Fruit fly (Drosophila melanogaster) whole organism, embryonic: ENCODE data around the gene Hsp110.

Experiments
- BEAF-32 ChIP-seq: fragments of 200-800 bp; sonication (Bioruptor generic); optimal IDR thresholded peaks from 3 replicates; lab custom pipeline; 2017; ENCODE audit warnings: missing biosample characterization, missing genetic modification characterization, mild to moderate bottlenecking, moderate library complexity, missing genetic modification reagents
- Bdp1 ChIP-seq: fragments of 200-800 bp; sonication (Bioruptor generic); optimal IDR thresholded peaks from 3 replicates; lab custom pipeline; 2016; ENCODE audit warnings: missing biosample characterization, missing genetic modification characterization
- CG11093 ChIP-seq: fragments of 200-800 bp; sonication (Bioruptor generic); IDR thresholded peaks from 3 replicates; pipeline ENCODE4 v1.3.6; 2022; ENCODE audit warnings: missing biosample characterization, missing genetic modification characterization
- CG12071 ChIP-seq: fragments of 200-800 bp; sonication (Bioruptor generic); optimal IDR thresholded peaks from 3 replicates; lab custom pipeline; 2018; ENCODE audit warnings: missing biosample characterization, mild to moderate bottlenecking, missing genetic modification characterization
- CG15696 ChIP-seq: fragments of 200-800 bp; sonication (Bioruptor generic); optimal IDR thresholded peaks from 2 replicates; lab custom pipeline; 2019; ENCODE audit warnings: missing biosample characterization, mild to moderate bottlenecking, missing genetic modification characterization, moderate library complexity
- CG16863 ChIP-seq: fragments of 200-800 bp; sonication (Bioruptor generic); optimal IDR thresholded peaks from 3 replicates; lab custom pipeline; 2016; ENCODE audit warnings: missing biosample characterization, missing genetic modification characterization
- CG17359 ChIP-seq: fragments of 200-800 bp; sonication (Bioruptor generic); optimal IDR thresholded peaks from 3 replicates; lab custom pipeline; 2018; ENCODE audit warnings: missing biosample characterization, mild to moderate bottlenecking, missing genetic modification characterization, moderate library complexity
- CG1792 ChIP-seq: fragments of 200-800 bp; sonication (Bioruptor generic); optimal IDR thresholded peaks from 2 replicates; lab custom pipeline; 2016; ENCODE audit warnings: missing biosample characterization, missing genetic modification characterization
- CG2116 ChIP-seq: fragments of 200-800 bp; sonication (Bioruptor generic); optimal IDR thresholded peaks from 3 replicates; lab custom pipeline; 2018; ENCODE audit warnings: missing biosample characterization, mild to moderate bottlenecking, missing genetic modification characterization
- CG2120 ChIP-seq: fragments of 200-800 bp; sonication (Bioruptor generic); optimal IDR thresholded peaks from 3 replicates; lab custom pipeline; 2016; ENCODE audit warnings: missing biosample characterization, missing genetic modification characterization
- CG30431 ChIP-seq: fragments of 200-800 bp; sonication (Bioruptor generic); optimal IDR thresholded peaks from 2 replicates; lab custom pipeline; 2017; ENCODE audit warnings: missing biosample characterization, missing genetic modification characterization
- CG31388 ChIP-seq: fragments of 200-800 bp; sonication (Bioruptor generic); optimal IDR thresholded peaks from 2 replicates; lab custom pipeline; 2016; ENCODE audit warnings: missing biosample characterization, missing genetic modification characterization
- CG32772 ChIP-seq: fragments of 200-800 bp; sonication (Bioruptor generic); IDR thresholded peaks from 2 replicates; pipeline ENCODE4 v1.3.6; 2022; ENCODE audit warnings: missing biosample characterization, missing genetic modification characterization
- CG34422 ChIP-seq: fragments of 200-800 bp; sonication (Bioruptor generic); IDR thresholded peaks from 3 replicates; pipeline ENCODE4 v1.3.6; 2022; ENCODE audit warnings: missing biosample characterization, missing genetic modification characterization
- CG5953 ChIP-seq: fragments of 200-800 bp; sonication (Bioruptor generic); IDR thresholded peaks from 2 replicates; pipeline ENCODE4 v1.3.6; 2022; ENCODE audit warnings: missing biosample characterization, missing genetic modification characterization
- CG6854 ChIP-seq: fragments of 200-800 bp; sonication (Bioruptor generic); optimal IDR thresholded peaks from 3 replicates; lab custom pipeline; 2017; ENCODE audit warnings: missing biosample characterization, mild to moderate bottlenecking, missing genetic modification characterization
- CG7556 ChIP-seq: fragments of 200-800 bp; sonication (Bioruptor generic); optimal IDR thresholded peaks from 2 replicates; lab custom pipeline; 2017; ENCODE audit warnings: missing biosample characterization, mild to moderate bottlenecking, missing genetic modification characterization
- CG7839 ChIP-seq: fragments of 200-800 bp; sonication (Bioruptor generic); optimal IDR thresholded peaks from 3 replicates; lab custom pipeline; 2018; ENCODE audit warnings: missing biosample characterization, mild to moderate bottlenecking, missing genetic modification characterization, moderate library complexity
- CG9437 ChIP-seq: fragments of 200-800 bp; sonication (Bioruptor generic); optimal IDR thresholded peaks from 2 replicates; lab custom pipeline; 2018; ENCODE audit warnings: missing biosample characterization, mild to moderate bottlenecking, missing genetic modification characterization
- CG9817 ChIP-seq: fragments of 200-800 bp; sonication (Bioruptor generic); optimal IDR thresholded peaks from 2 replicates; lab custom pipeline; 2018; ENCODE audit warnings: missing biosample characterization, mild to moderate bottlenecking, missing genetic modification characterization, moderate library complexity
- CkIIα-i1 ChIP-seq: fragments of 200-800 bp; sonication (Bioruptor generic); IDR thresholded peaks from 2 replicates; pipeline ENCODE4 v1.3.6; 2022; ENCODE audit warnings: missing biosample characterization, missing genetic modification characterization
- Dad ChIP-seq: fragments of 200-800 bp; sonication (Bioruptor generic); optimal IDR thresholded peaks from 3 replicates; lab custom pipeline; 2016; ENCODE audit warnings: missing biosample characterization, missing genetic modification characterization
- Doc2 ChIP-seq: fragments of 200-800 bp; sonication (Bioruptor generic); IDR thresholded peaks from 2 replicates; pipeline ENCODE4 v1.3.6; 2022; ENCODE audit warnings: missing biosample characterization, missing genetic modification characterization
- E2f1 ChIP-seq: fragments of 200-800 bp; sonication (Bioruptor generic); IDR thresholded peaks from 2 replicates; pipeline ENCODE4 v1.3.6; 2022; ENCODE audit warnings: missing biosample characterization, missing genetic modification characterization
- ERR ChIP-seq: fragments of 200-800 bp; sonication (Bioruptor generic); optimal IDR thresholded peaks from 2 replicates; lab custom pipeline; 2016; ENCODE audit warnings: missing biosample characterization, missing genetic modification characterization
- Fer3 ChIP-seq: fragments of 200-800 bp; sonication (Bioruptor generic); optimal IDR thresholded peaks from 2 replicates; lab custom pipeline; 2018; ENCODE audit warnings: missing biosample characterization, mild to moderate bottlenecking, missing genetic modification characterization, moderate library complexity
- HLH4C ChIP-seq: fragments of 200-800 bp; sonication (Bioruptor generic); IDR thresholded peaks from 3 replicates; pipeline ENCODE4 v1.3.6; 2022; ENCODE audit warnings: missing biosample characterization, missing genetic modification characterization; ENCODE audit not compliant: partially characterized antibody
- HLH54F ChIP-seq: fragments of 200-800 bp; sonication (Bioruptor generic); optimal IDR thresholded peaks from 3 replicates; lab custom pipeline; 2016; ENCODE audit warnings: missing biosample characterization, missing genetic modification characterization
- Hand ChIP-seq: fragments of 200-800 bp; sonication (Bioruptor generic); optimal IDR thresholded peaks from 2 replicates; lab custom pipeline; 2017; ENCODE audit warnings: mild to moderate bottlenecking, missing biosample characterization, missing genetic modification reagents, missing genetic modification characterization
- Hmr ChIP-seq: fragments of 200-800 bp; sonication (Bioruptor generic); optimal IDR thresholded peaks from 3 replicates; lab custom pipeline; 2017; ENCODE audit warnings: mild to moderate bottlenecking, missing biosample characterization, missing genetic modification reagents, missing genetic modification characterization
- Lhr ChIP-seq: fragments of 200-800 bp; sonication (Bioruptor generic); optimal IDR thresholded peaks from 3 replicates; lab custom pipeline; 2017; ENCODE audit warnings: mild to moderate bottlenecking, missing biosample characterization, missing genetic modification reagents, missing genetic modification characterization
- Meics ChIP-seq: fragments of 200-800 bp; sonication (Bioruptor generic); optimal IDR thresholded peaks from 2 replicates; lab custom pipeline; 2017; ENCODE audit warnings: missing biosample characterization, mild to moderate bottlenecking, missing genetic modification characterization
- Neu2 ChIP-seq: fragments of 200-800 bp; sonication (Bioruptor generic); optimal IDR thresholded peaks from 3 replicates; lab custom pipeline; 2016; ENCODE audit warnings: missing biosample characterization, missing genetic modification characterization, borderline replicate concordance
- Oli ChIP-seq: fragments of 200-800 bp; sonication (Bioruptor generic); optimal IDR thresholded peaks from 2 replicates; lab custom pipeline; 2018; ENCODE audit warnings: missing biosample characterization, mild to moderate bottlenecking, missing genetic modification characterization, moderate library complexity
- corto ChIP-seq: fragments of 200-800 bp; sonication (Bioruptor generic); optimal IDR thresholded peaks from 2 replicates; lab custom pipeline; 2016; ENCODE audit warnings: missing biosample characterization, mild to moderate bottlenecking, missing genetic modification characterization, moderate library complexity
- dimm ChIP-seq: fragments of 200-800 bp; sonication (Bioruptor generic); IDR thresholded peaks from 2 replicates; pipeline ENCODE4 v1.3.6; 2022; ENCODE audit warnings: missing biosample characterization, missing genetic modification characterization
- gem ChIP-seq: fragments of 200-800 bp; sonication (Bioruptor generic); optimal IDR thresholded peaks from 2 replicates; lab custom pipeline; 2019; ENCODE audit warnings: missing biosample characterization, mild to moderate bottlenecking, missing genetic modification characterization, moderate library complexity
- h ChIP-seq: fragments of >200 bp; optimal IDR thresholded peaks from 2 replicates; lab custom pipeline; 2017
- hth ChIP-seq: fragments of >200 bp; optimal IDR thresholded peaks from 2 replicates; lab custom pipeline; 2017; ENCODE audit warnings: inconsistent platforms
- ind ChIP-seq: fragments of 200-800 bp; sonication (Bioruptor generic); optimal IDR thresholded peaks from 3 replicates; lab custom pipeline; 2016; ENCODE audit warnings: missing biosample characterization, missing genetic modification characterization
- jumu ChIP-seq: fragments of 200-800 bp; sonication (Bioruptor generic); optimal IDR thresholded peaks from 3 replicates; lab custom pipeline; 2016; ENCODE audit warnings: missing biosample characterization, missing genetic modification characterization
- klu ChIP-seq: fragments of 200-800 bp; sonication (Bioruptor generic); IDR thresholded peaks from 2 replicates; pipeline ENCODE4 v1.3.6; 2022; ENCODE audit warnings: missing biosample characterization, missing genetic modification characterization
- mam ChIP-seq: fragments of 200-800 bp; sonication (Bioruptor generic); optimal IDR thresholded peaks from 3 replicates; lab custom pipeline; 2016; ENCODE audit warnings: missing biosample characterization, missing genetic modification characterization
- pita ChIP-seq: fragments of 200-800 bp; sonication (Bioruptor generic); optimal IDR thresholded peaks from 2 replicates; lab custom pipeline; 2017; ENCODE audit warnings: missing biosample characterization, mild to moderate bottlenecking, missing genetic modification characterization
- sens ChIP-seq: fragments of 200-800 bp; sonication (Bioruptor generic); peaks from one replicate; lab custom pipeline; 2016; ENCODE audit warnings: missing biosample characterization, missing genetic modification characterization
- sens-2 ChIP-seq: fragments of 200-800 bp; sonication (Bioruptor generic); IDR thresholded peaks from 2 replicates; pipeline ENCODE4 v1.3.6; 2022; ENCODE audit warnings: missing biosample characterization, missing genetic modification characterization
- stwl ChIP-seq: fragments of 200-800 bp; sonication (Bioruptor generic); optimal IDR thresholded peaks from 3 replicates; lab custom pipeline; 2018; ENCODE audit warnings: missing biosample characterization, mild to moderate bottlenecking, missing genetic modification characterization, moderate library complexity
- tup ChIP-seq: fragments of 200-800 bp; sonication (Bioruptor generic); optimal IDR thresholded peaks from 2 replicates; lab custom pipeline; 2016; ENCODE audit warnings: missing biosample characterization, mild to moderate bottlenecking, missing genetic modification characterization, moderate library complexity
- vnd ChIP-seq: fragments of 200-800 bp; sonication (Bioruptor generic); IDR thresholded peaks from 3 replicates; pipeline ENCODE4 v1.3.6; 2022; ENCODE audit warnings: missing biosample characterization, missing genetic modification characterization; ENCODE audit not compliant: partially characterized antibody
- zf30C ChIP-seq: fragments of 200-800 bp; sonication (Bioruptor generic); optimal IDR thresholded peaks from 3 replicates; lab custom pipeline; 2018; ENCODE audit warnings: missing biosample characterization, mild to moderate bottlenecking, missing genetic modification characterization

Gene Hsp110

DNA sequence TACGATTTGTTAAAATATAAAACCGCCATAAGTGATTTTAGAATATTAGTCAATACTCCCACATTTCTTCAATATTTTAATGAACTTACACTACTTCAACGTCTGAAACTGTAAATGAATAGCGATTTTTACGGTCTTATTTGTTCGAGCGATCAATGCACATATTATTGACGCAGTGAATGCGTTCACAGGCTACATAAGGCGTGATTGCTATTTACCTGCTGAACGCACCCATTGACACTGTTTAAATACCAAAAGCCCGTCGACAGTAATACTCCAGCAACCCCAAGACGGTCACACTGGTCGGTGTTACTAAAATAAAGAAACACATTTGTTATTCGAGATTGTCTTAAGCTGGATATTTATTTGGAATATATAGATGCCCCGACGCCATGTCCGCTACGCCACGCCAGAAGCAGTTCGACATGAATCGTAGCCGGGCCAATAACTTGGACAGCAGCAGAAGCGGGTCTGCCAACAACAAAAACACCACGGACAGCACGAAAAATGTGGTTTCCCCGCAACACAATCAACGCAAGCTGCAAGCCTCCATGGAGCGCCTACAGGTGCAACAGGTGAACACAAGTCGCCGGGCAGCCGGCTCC lies 14.2 kb downstream of the Hsp110 start, which contains the start of gene CG6833 (continued):
- TF ChIP-seq jumu (GFP tag; lab: Kevin White, UChicago) (peak; percentile 70), CG30431 (GFP tag; lab: Kevin White, UChicago) (peak; percentile 64), CG9437 (peak; percentile 23), CG17359 (peak; percentile 55), CkIIα-i1 (GFP tag; lab: Robert Waterston, UW) (0 out of 2 replicates have a peak, but pooled peaks have one; percentile 38), CG32772 (GFP tag; lab: Robert Waterston, UW) (peak; percentile 60; the same call in 1 of the 2 replicates), CG2116 (peak; percentile 30), sens (GFP tag; lab: Kevin White, UChicago) (peak; percentile 86), Meics (GFP tag; lab: Kevin White, UChicago) (peak; percentile 67), CG7556 (GFP tag; lab: Kevin White, UChicago) (peak; percentile 4), CG7839 (tag; lab: Kevin White, UChicago) (peak; percentile 67), tup (no peak), pita (no peak), Doc2 (GFP tag; lab: Robert Waterston, UW) (no peak), mam (GFP tag; lab: Kevin White, UChicago) (peak; percentile 84), HLH4C (GFP tag; lab: Robert Waterston, UW) (no peak; the same call in 2 of the 3 replicates), E2f1 (GFP tag; lab: Robert Waterston, UW) (peak; percentile 74), Neu2 (GFP tag; lab: Kevin White, UChicago) (no peak), dimm (no peak), hth (no peak), BEAF-32 (GFP tag; lab: Kevin White, UChicago) (peak; percentile 32), HLH54F (GFP tag; lab: Kevin White, UChicago) (peak; percentile 73), ERR (peak; percentile 39), Bdp1 (GFP tag; lab: Kevin White, UChicago) (no peak), h (lab: Kevin White, UChicago) (no peak), CG34422 (GFP tag; lab: Robert Waterston, UW) (peak; percentile 88), CG15696 (tag; lab: Kevin White, UChicago) (peak; percentile 66), ind (GFP tag; lab: Kevin White, UChicago) (peak; percentile 84), corto (GFP tag; lab: Kevin White, UChicago) (no peak), CG11093 (GFP tag; lab: Robert Waterston, UW) (no peak), stwl (tag; lab: Kevin White, UChicago) (peak; percentile 40), Dad (GFP tag; lab: Kevin White, UChicago) (peak; percentile 18), CG9817 (tag; lab: Kevin White, UChicago) (peak; percentile 68), CG31388 (GFP tag; lab: Kevin White, UChicago) (peak; percentile 23), vnd (GFP tag; lab: Robert Waterston, UW) (no peak), CG6854 (GFP tag; lab: Kevin White, UChicago) (no peak), Oli (tag; lab: Kevin White, UChicago) (peak; percentile 7), CG16863 (GFP tag; lab: Kevin White, UChicago) (peak; percentile 59), gem (peak; percentile 64), CG2120 (peak; percentile 83), Hmr (GFP tag; lab: Kevin White, UChicago) (peak; percentile 60), Lhr (peak; percentile 13), zf30C (GFP tag; lab: Kevin White, UChicago) (no peak), sens-2 (GFP tag; lab: Robert Waterston, UW) (peak; percentile 56), CG12071 (GFP tag; lab: Kevin White, UChicago) (peak; percentile 57), Fer3 (peak; percentile 71), Hand (GFP tag; lab: Kevin White, UChicago) (no peak), klu (peak; percentile 43; the same call in 1 of the 2 replicates), CG5953 (GFP tag; lab: Robert Waterston, UW) (peak; percentile 59; the same call in 1 of the 2 replicates), CG1792 (peak; percentile 70)
